Worm (Caenorhabditis elegans): ENCODE data around the gene ttc-36.

- no peak for TF ChIP-seq nhr-25 (tag; optimal IDR thresholded peaks at IDR 0.05; ENCODE audit: borderline replicate concordance, insufficient read depth)
- TF ChIP-seq nhr-28 (tag; optimal IDR thresholded peaks at IDR 0.05): no peak
- no peak for TF ChIP-seq vab-7 (GFP tag; IDR thresholded peaks at IDR 0.05)
These were observed 12.5 kb upstream of the ttc-36 start for ce11 chrII:10017528-10017927.

Measured in whole organism, L4 larva.